Worm (Caenorhabditis elegans): Measurements from ENCODE around the gene T25B6.3.

DNA sequence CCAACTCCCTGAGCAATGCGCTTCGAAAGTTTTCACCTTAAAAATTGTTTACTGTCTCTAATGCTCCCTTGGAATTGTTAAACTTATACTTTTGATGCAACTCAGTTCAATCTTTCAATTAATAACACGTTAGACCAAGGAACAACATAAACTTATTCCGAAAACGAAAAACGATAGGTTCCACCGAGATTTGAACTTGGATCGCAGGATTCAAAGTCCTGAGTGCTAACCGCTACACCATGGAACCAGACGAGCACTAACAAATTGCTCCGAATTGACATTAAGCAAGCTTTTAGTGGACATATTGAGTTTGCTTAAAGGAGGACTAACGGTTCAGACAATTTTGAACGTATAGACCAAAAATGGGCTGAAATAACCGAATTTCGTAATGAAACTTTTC, 47.1 kb downstream of the T25B6.3 start:
- no peak for TF ChIP-seq nhr-11 (tag; optimal IDR thresholded peaks at IDR 0.05)
- TF ChIP-seq C08G9.2 (tag; optimal IDR thresholded peaks at IDR 0.05): no peak
- TF ChIP-seq ref-2 (tag; optimal IDR thresholded peaks at IDR 0.05): no peak
- TF ChIP-seq unc-42 (tag; optimal IDR thresholded peaks at IDR 0.05): no peak
- TF ChIP-seq pag-3 (tag; optimal IDR thresholded peaks at IDR 0.05; ENCODE audit: borderline replicate concordance): no peak
- no peak for TF ChIP-seq mec-3 (tag; optimal IDR thresholded peaks at IDR 0.05; ENCODE audit: borderline replicate concordance)
- TF ChIP-seq ama-1 (optimal IDR thresholded peaks at IDR 0.05): no peak
- no peak for TF ChIP-seq pqm-1 (tag; optimal IDR thresholded peaks at IDR 0.05)
- TF ChIP-seq ceh-45 (GFP tag; IDR thresholded peaks at IDR 0.05): no peak
